Fruit fly (Drosophila melanogaster) whole organism, embryonic: ENCODE measurements around the gene alphaTub84D.
A peak's percentile ranks its signal among the peaks of the same experiment; 100 is the strongest.

Experiments
- Adf1 ChIP-seq: fragments of 200-800 bp; sonication (Bioruptor generic); IDR thresholded peaks from 2 replicates; pipeline ENCODE4 v1.3.6; 2022; ENCODE audit warnings: missing biosample characterization, missing genetic modification characterization
- Aef1 ChIP-seq: fragments of 200-800 bp; sonication (Bioruptor generic); IDR thresholded peaks from 3 replicates; pipeline ENCODE4 v1.3.6; 2022; ENCODE audit warnings: missing biosample characterization, missing genetic modification characterization
- Atf6 ChIP-seq: fragments of 200-800 bp; sonication (Bioruptor generic); IDR thresholded peaks from 2 replicates; pipeline ENCODE4 v1.3.6; 2022; ENCODE audit warnings: missing biosample characterization, missing genetic modification characterization
- B-H2 ChIP-seq: fragments of 200-800 bp; sonication (Bioruptor generic); optimal IDR thresholded peaks from 2 replicates; lab custom pipeline; 2018; ENCODE audit warnings: missing biosample characterization, mild to moderate bottlenecking, missing genetic modification characterization
- Bgb ChIP-seq: fragments of 200-800 bp; sonication (Bioruptor generic); IDR thresholded peaks from 2 replicates; pipeline ENCODE4 v1.3.6; 2022; ENCODE audit warnings: missing biosample characterization, missing genetic modification characterization; ENCODE audit not compliant: partially characterized antibody
- CG10543 ChIP-seq: fragments of 200-800 bp; sonication (Bioruptor generic); optimal IDR thresholded peaks from 3 replicates; lab custom pipeline; 2017; ENCODE audit warnings: missing biosample characterization, mild to moderate bottlenecking, missing genetic modification characterization, moderate library complexity
- CG11247 ChIP-seq: fragments of 200-800 bp; sonication (Bioruptor generic); IDR thresholded peaks from 2 replicates; pipeline ENCODE4 v1.3.6; 2022; ENCODE audit warnings: missing biosample characterization, missing genetic modification characterization
- CG11456 ChIP-seq: fragments of 200-800 bp; sonication (Bioruptor generic); IDR thresholded peaks from 3 replicates; pipeline ENCODE4 v1.3.6; 2022; ENCODE audit warnings: missing biosample characterization, missing genetic modification characterization
- CG13287 ChIP-seq: fragments of 200-800 bp; sonication (Bioruptor generic); IDR thresholded peaks from 2 replicates; pipeline ENCODE4 v1.3.6; 2022; ENCODE audit warnings: missing biosample characterization, missing genetic modification characterization; ENCODE audit not compliant: partially characterized antibody
- CG13624 ChIP-seq: fragments of 200-800 bp; sonication (Bioruptor generic); optimal IDR thresholded peaks from 2 replicates; lab custom pipeline; 2016; ENCODE audit warnings: missing biosample characterization, missing genetic modification characterization
- CG13894 ChIP-seq: fragments of 200-800 bp; sonication (Bioruptor generic); optimal IDR thresholded peaks from 3 replicates; lab custom pipeline; 2018; ENCODE audit warnings: missing biosample characterization, mild to moderate bottlenecking, missing genetic modification characterization, moderate library complexity
- CG15269 ChIP-seq: fragments of 200-800 bp; sonication (Bioruptor generic); optimal IDR thresholded peaks from 2 replicates; lab custom pipeline; 2018; ENCODE audit warnings: missing biosample characterization, mild to moderate bottlenecking, missing genetic modification characterization, moderate library complexity
- CG1647 ChIP-seq: fragments of 200-800 bp; sonication (Bioruptor generic); optimal IDR thresholded peaks from 3 replicates; lab custom pipeline; 2016; ENCODE audit warnings: missing biosample characterization, missing genetic modification characterization
- CG17829 ChIP-seq: fragments of 200-800 bp; optimal IDR thresholded peaks from 2 replicates; lab custom pipeline; 2019; ENCODE audit warnings: missing biosample characterization, mild to moderate bottlenecking, missing genetic modification characterization, moderate library complexity
- CG2678 ChIP-seq: fragments of 200-800 bp; sonication (Bioruptor generic); optimal IDR thresholded peaks from 3 replicates; lab custom pipeline; 2019; ENCODE audit warnings: missing biosample characterization, mild to moderate bottlenecking, missing genetic modification characterization, moderate library complexity
- CG31224 ChIP-seq: fragments of 200-800 bp; sonication (Bioruptor generic); IDR thresholded peaks from 2 replicates; pipeline ENCODE4 v1.3.6; 2022; ENCODE audit warnings: missing biosample characterization, missing genetic modification characterization
- CG32532 ChIP-seq: fragments of 200-800 bp; sonication (Bioruptor generic); IDR thresholded peaks from 2 replicates; pipeline ENCODE4 v1.3.6; 2022; ENCODE audit warnings: missing biosample characterization, missing genetic modification characterization
- CG32772 ChIP-seq: fragments of 200-800 bp; sonication (Bioruptor generic); IDR thresholded peaks from 2 replicates; pipeline ENCODE4 v1.3.6; 2022; ENCODE audit warnings: missing biosample characterization, missing genetic modification characterization
- CG3847 ChIP-seq: fragments of 200-800 bp; sonication (Bioruptor generic); IDR thresholded peaks from 2 replicates; pipeline ENCODE4 v1.3.6; 2022; ENCODE audit warnings: missing biosample characterization, missing genetic modification characterization
- CG6854 ChIP-seq: fragments of 200-800 bp; sonication (Bioruptor generic); optimal IDR thresholded peaks from 3 replicates; lab custom pipeline; 2017; ENCODE audit warnings: missing biosample characterization, mild to moderate bottlenecking, missing genetic modification characterization
- CG7372 ChIP-seq: fragments of 200-800 bp; sonication (Bioruptor generic); IDR thresholded peaks from 2 replicates; pipeline ENCODE4 v1.3.6; 2022; ENCODE audit warnings: missing biosample characterization, missing genetic modification characterization
- CG7839 ChIP-seq: fragments of 200-800 bp; sonication (Bioruptor generic); optimal IDR thresholded peaks from 3 replicates; lab custom pipeline; 2018; ENCODE audit warnings: missing biosample characterization, mild to moderate bottlenecking, missing genetic modification characterization, moderate library complexity
- CG9215 ChIP-seq: fragments of 200-800 bp; sonication (Bioruptor generic); IDR thresholded peaks from 2 replicates; pipeline ENCODE4 v1.3.6; 2022; ENCODE audit warnings: missing biosample characterization, missing genetic modification characterization
- Dbx ChIP-seq: fragments of 200-800 bp; sonication (Bioruptor generic); IDR thresholded peaks from 3 replicates; pipeline ENCODE4 v1.3.6; 2022; ENCODE audit warnings: missing biosample characterization, missing genetic modification characterization
- Fer1 ChIP-seq: fragments of 200-800 bp; sonication (Bioruptor generic); optimal IDR thresholded peaks from 2 replicates; lab custom pipeline; 2017; ENCODE audit warnings: missing biosample characterization, mild to moderate bottlenecking, missing genetic modification characterization
- GATAe ChIP-seq: fragments of 200-800 bp; sonication (Bioruptor generic); conservative IDR thresholded peaks from 2 replicates; pipeline ENCODE4 v1.3.6; 2022; ENCODE audit warnings: missing biosample characterization, missing genetic modification characterization
- HHEX ChIP-seq: fragments of 200-800 bp; sonication (Bioruptor generic); optimal IDR thresholded peaks from 3 replicates; lab custom pipeline; 2017; ENCODE audit warnings: missing biosample characterization, mild to moderate bottlenecking, missing genetic modification characterization, missing genetic modification reagents
- Hey ChIP-seq: fragments of 200-800 bp; sonication (Bioruptor generic); optimal IDR thresholded peaks from 3 replicates; lab custom pipeline; 2018; ENCODE audit warnings: missing biosample characterization, mild to moderate bottlenecking, missing genetic modification characterization
- HmgZ ChIP-seq: fragments of 200-800 bp; sonication (Bioruptor generic); optimal IDR thresholded peaks from 2 replicates; lab custom pipeline; 2018; ENCODE audit warnings: missing biosample characterization, mild to moderate bottlenecking, missing genetic modification characterization
- Hmr ChIP-seq: fragments of 200-800 bp; sonication (Bioruptor generic); optimal IDR thresholded peaks from 3 replicates; lab custom pipeline; 2017; ENCODE audit warnings: mild to moderate bottlenecking, missing biosample characterization, missing genetic modification reagents, missing genetic modification characterization
- Jarid2 ChIP-seq: fragments of 200-800 bp; sonication (Bioruptor generic); optimal IDR thresholded peaks from 3 replicates; lab custom pipeline; 2017; ENCODE audit warnings: mild to moderate bottlenecking, missing biosample characterization, missing genetic modification reagents, missing genetic modification characterization
- MBD-R2 ChIP-seq: fragments of 200-800 bp; sonication (Bioruptor generic); IDR thresholded peaks from 2 replicates; pipeline ENCODE4 v1.3.6; 2022; ENCODE audit warnings: missing biosample characterization, missing genetic modification characterization
- Meics ChIP-seq: fragments of 200-800 bp; sonication (Bioruptor generic); optimal IDR thresholded peaks from 2 replicates; lab custom pipeline; 2017; ENCODE audit warnings: missing biosample characterization, mild to moderate bottlenecking, missing genetic modification characterization
- PHDP ChIP-seq: fragments of 200-800 bp; sonication (Bioruptor generic); optimal IDR thresholded peaks from 3 replicates; lab custom pipeline; 2018; ENCODE audit warnings: missing biosample characterization, mild to moderate bottlenecking, missing genetic modification characterization, moderate library complexity
- Rfx ChIP-seq: fragments of 200-800 bp; sonication (Bioruptor generic); IDR thresholded peaks from 2 replicates; pipeline ENCODE4 v1.3.6; 2022; ENCODE audit warnings: missing biosample characterization, missing genetic modification characterization
- abd-A ChIP-seq: fragments of 200-800 bp; sonication (Bioruptor generic); optimal IDR thresholded peaks from 3 replicates; lab custom pipeline; 2019; ENCODE audit warnings: missing biosample characterization, mild to moderate bottlenecking, missing genetic modification characterization, moderate library complexity
- amos ChIP-seq: fragments of 200-800 bp; sonication (Bioruptor generic); IDR thresholded peaks from 2 replicates; pipeline ENCODE4 v1.3.6; 2022; ENCODE audit warnings: missing biosample characterization, missing genetic modification characterization; ENCODE audit not compliant: partially characterized antibody
- cwo ChIP-seq: fragments of 200-800 bp; sonication (Bioruptor generic); optimal IDR thresholded peaks from 3 replicates; lab custom pipeline; 2017; ENCODE audit warnings: missing biosample characterization, missing genetic modification characterization, mild to moderate bottlenecking, moderate library complexity, missing genetic modification reagents
- da ChIP-seq: fragments of 200-800 bp; sonication (Bioruptor generic); optimal IDR thresholded peaks from 2 replicates; lab custom pipeline; 2016; ENCODE audit warnings: missing biosample characterization, missing genetic modification characterization
- ftz-f1 ChIP-seq: fragments of 200-800 bp; sonication (Bioruptor generic); optimal IDR thresholded peaks from 2 replicates; lab custom pipeline; 2016; ENCODE audit warnings: missing biosample characterization, missing genetic modification characterization
- inv ChIP-seq: fragments of 200-800 bp; sonication (Bioruptor generic); IDR thresholded peaks from 2 replicates; pipeline ENCODE4 v1.3.6; 2022; ENCODE audit warnings: missing biosample characterization, missing genetic modification characterization; ENCODE audit not compliant: partially characterized antibody
- mirr ChIP-seq: fragments of 200-800 bp; sonication (Bioruptor generic); optimal IDR thresholded peaks from 3 replicates; lab custom pipeline; 2018; ENCODE audit warnings: missing biosample characterization, mild to moderate bottlenecking, missing genetic modification characterization
- nerfin-2 ChIP-seq: fragments of 200-800 bp; sonication (Bioruptor generic); IDR thresholded peaks from 2 replicates; pipeline ENCODE4 v1.3.6; 2022; ENCODE audit warnings: missing biosample characterization, missing genetic modification characterization; ENCODE audit not compliant: partially characterized antibody
- peb ChIP-seq: fragments of 200-800 bp; sonication (Bioruptor generic); IDR thresholded peaks from 2 replicates; pipeline ENCODE4 v1.3.6; 2022; ENCODE audit warnings: missing biosample characterization, missing genetic modification characterization
- scrt ChIP-seq: fragments of 200-800 bp; sonication (Bioruptor generic); optimal IDR thresholded peaks from 2 replicates; lab custom pipeline; 2018; ENCODE audit warnings: missing biosample characterization, mild to moderate bottlenecking, missing genetic modification characterization, moderate library complexity
- sens ChIP-seq: fragments of 200-800 bp; sonication (Bioruptor generic); peaks from one replicate; lab custom pipeline; 2016; ENCODE audit warnings: missing biosample characterization, missing genetic modification characterization
- sna ChIP-seq: fragments of 200-800 bp; sonication (Bioruptor generic); IDR thresholded peaks from 2 replicates; pipeline ENCODE4 v1.3.6; 2022; ENCODE audit warnings: missing biosample characterization, missing genetic modification characterization; ENCODE audit not compliant: partially characterized antibody
- toy ChIP-seq: fragments of 200-800 bp; sonication (Bioruptor generic); IDR thresholded peaks from 2 replicates; pipeline ENCODE4 v1.3.6; 2022; ENCODE audit warnings: missing biosample characterization, missing genetic modification characterization
- unpg ChIP-seq: fragments of 200-800 bp; sonication (Bioruptor generic); optimal IDR thresholded peaks from 3 replicates; lab custom pipeline; 2018; ENCODE audit warnings: missing biosample characterization, mild to moderate bottlenecking, missing genetic modification characterization, moderate library complexity

alphaTub84D gene

DNA sequence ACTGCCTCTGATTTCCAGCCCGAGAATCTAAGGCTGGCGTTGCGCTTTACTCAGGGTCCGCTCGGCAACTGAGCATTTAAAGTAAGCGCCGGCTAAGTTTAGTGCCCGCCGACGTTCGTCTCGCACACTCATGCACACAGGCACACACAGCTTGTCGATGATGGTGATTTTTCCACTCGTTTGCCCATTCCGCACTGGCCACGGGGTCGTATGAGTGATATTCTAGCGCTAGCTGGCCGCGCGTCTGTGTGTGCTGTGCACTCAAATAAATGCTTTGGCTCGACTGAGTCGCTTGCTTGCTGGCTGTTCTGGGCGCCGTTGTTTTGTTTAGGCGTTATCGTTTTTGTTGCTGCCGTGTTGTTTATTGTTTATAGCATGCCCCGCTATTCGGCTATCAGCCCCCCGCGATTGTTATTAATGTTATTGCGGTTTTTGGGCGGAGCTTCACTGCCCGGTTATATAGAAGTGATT, 14.9 kb upstream of the alphaTub84D start, which contains the start of gene alpha-Est8:
alpha-Est8 (minus strand) TSS at position 72 of the 471 bp plus-strand sequence.
- TF ChIP-seq Atf6 (GFP tag; lab: Robert Waterston, UW), result peak; percentile 57; the same call in 1 of the 2 replicates
- peak; percentile 63 for TF ChIP-seq HmgZ (tag; lab: Kevin White, UChicago)
- peak; percentile 58 for TF ChIP-seq B-H2
- TF ChIP-seq Dbx (GFP tag; lab: Robert Waterston, UW), result 0 out of 3 replicates have a peak, but pooled peaks have one; percentile 30
- no peak for TF ChIP-seq peb (GFP tag; lab: Robert Waterston, UW)
- peak; percentile 63; the same call in 1 of the 2 replicates for TF ChIP-seq Adf1
- peak; percentile 6 for TF ChIP-seq CG7839
- no peak for TF ChIP-seq da (GFP tag; lab: Kevin White, UChicago)
- TF ChIP-seq inv, result peak; percentile 32; the same call in 1 of the 2 replicates
- 0 out of 2 replicates have a peak, but pooled peaks have one; percentile 22 for TF ChIP-seq sna (GFP tag; lab: Robert Waterston, UW)
- peak; percentile 32 for TF ChIP-seq CG15269
- TF ChIP-seq Meics (GFP tag; lab: Kevin White, UChicago), result peak; percentile 3
- TF ChIP-seq CG13287, result peak; percentile 66
- peak; percentile 75 for TF ChIP-seq mirr (GFP tag; lab: Kevin White, UChicago)
- TF ChIP-seq CG32532 (GFP tag; lab: Robert Waterston, UW), result peak; percentile 43; the same call in 1 of the 2 replicates
- peak; percentile 34; the same call in 1 of the 2 replicates for TF ChIP-seq Rfx (GFP tag; lab: Robert Waterston, UW)
- TF ChIP-seq GATAe, result 0 out of 2 replicates have a peak, but pooled peaks have one; percentile 16
- TF ChIP-seq amos (GFP tag; lab: Robert Waterston, UW), result peak; percentile 55; the same call in 1 of the 2 replicates
- no peak for TF ChIP-seq CG13624
- peak; percentile 41 for TF ChIP-seq sens
- TF ChIP-seq nerfin-2 (GFP tag; lab: Robert Waterston, UW), result 0 out of 2 replicates have a peak, but pooled peaks have one; percentile 16
- TF ChIP-seq CG13894 (tag; lab: Kevin White, UChicago), result peak; percentile 62
- TF ChIP-seq MBD-R2 (GFP tag; lab: Robert Waterston, UW), result 0 out of 2 replicates have a peak, but pooled peaks have one; percentile 23
- peak; percentile 26 for TF ChIP-seq PHDP
- peak; percentile 35 for TF ChIP-seq Fer1 (GFP tag; lab: Kevin White, UChicago)
- peak; percentile 1 for TF ChIP-seq scrt (GFP tag; lab: Kevin White, UChicago)
- 0 out of 3 replicates have a peak, but pooled peaks have one; percentile 63 for TF ChIP-seq CG11456
- no peak for TF ChIP-seq CG32772
- peak; percentile 88 for TF ChIP-seq Hey (tag; lab: Kevin White, UChicago)
- TF ChIP-seq CG6854 (GFP tag; lab: Kevin White, UChicago), result peak; percentile 2
- TF ChIP-seq Hmr (GFP tag; lab: Kevin White, UChicago), result peak; percentile 40
- TF ChIP-seq CG11247 (GFP tag; lab: Robert Waterston, UW), result 0 out of 2 replicates have a peak, but pooled peaks have one; percentile 21
- peak; percentile 29 for TF ChIP-seq unpg (GFP tag; lab: Kevin White, UChicago)
- no peak for TF ChIP-seq CG17829 (tag; lab: Kevin White, UChicago)
- TF ChIP-seq cwo (GFP tag; lab: Kevin White, UChicago), result peak; percentile 45
- peak; percentile 21 for TF ChIP-seq HHEX (GFP tag; lab: Kevin White, UChicago)
- TF ChIP-seq Aef1 (GFP tag; lab: Robert Waterston, UW), result peak; percentile 39
- TF ChIP-seq toy (GFP tag; lab: Robert Waterston, UW), result no peak
- peak; percentile 93 for TF ChIP-seq CG10543
- peak; percentile 73 for TF ChIP-seq Bgb (GFP tag; lab: Robert Waterston, UW)
- TF ChIP-seq CG2678, result peak; percentile 51
- peak; percentile 54 for TF ChIP-seq Jarid2 (GFP tag; lab: Kevin White, UChicago)
- TF ChIP-seq abd-A (tag; lab: Kevin White, UChicago), result peak; percentile 62
- no peak for TF ChIP-seq CG1647
- TF ChIP-seq CG31224 (GFP tag; lab: Robert Waterston, UW), result peak; percentile 100
- no peak for TF ChIP-seq CG9215 (GFP tag; lab: Robert Waterston, UW)
- 0 out of 2 replicates have a peak, but pooled peaks have one; percentile 15 for TF ChIP-seq CG3847 (GFP tag; lab: Robert Waterston, UW)
- peak; percentile 70 for TF ChIP-seq CG7372
- peak; percentile 13 for TF ChIP-seq ftz-f1 (GFP tag; lab: Kevin White, UChicago)
